Worm (Caenorhabditis elegans): ENCODE measurements around the gene F46B3.7.

F46B3.7 gene

DNA sequence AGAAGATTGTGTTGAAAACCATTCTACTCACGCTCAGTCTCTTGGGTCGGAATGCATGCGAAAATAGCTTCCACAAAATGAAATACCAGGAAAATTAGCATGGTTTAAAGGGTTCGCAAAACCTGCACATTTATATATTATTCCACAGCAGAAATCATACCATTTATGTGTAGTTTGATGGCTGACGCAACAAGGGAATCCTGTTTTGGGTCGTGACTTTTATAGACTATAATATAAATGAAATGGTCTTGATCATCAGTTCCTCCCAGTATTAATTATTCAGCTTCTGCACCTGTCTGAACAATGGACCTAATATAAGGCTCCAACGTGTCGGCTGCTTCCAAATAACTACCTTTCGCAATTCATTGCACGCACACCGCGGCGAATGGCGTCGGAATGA, 4.5 kb upstream of the F46B3.7 start, which contains the start of gene F46B3.8:
F46B3.8 (minus strand) TSS at position 101 of the 400 bp plus-strand sequence.
- TF ChIP-seq sox-4 (tag; optimal IDR thresholded peaks at IDR 0.05) (no peak), nhr-237 (tag; optimal IDR thresholded peaks at IDR 0.05) (no peak), blmp-1 (tag; optimal IDR thresholded peaks at IDR 0.05) (no peak), egl-13 (tag; optimal IDR thresholded peaks at IDR 0.05) (no peak), snu-23 (GFP tag; optimal IDR thresholded peaks at IDR 0.05) (no peak), nhr-20 (tag; optimal IDR thresholded peaks at IDR 0.05) (no peak), lsy-2 (tag; optimal IDR thresholded peaks at IDR 0.05) (no peak), mdl-1 (tag; optimal IDR thresholded peaks at IDR 0.05) (no peak), hpl-2 (GFP tag; optimal IDR thresholded peaks at IDR 0.05) (no peak), C04F5.9 (tag; optimal IDR thresholded peaks at IDR 0.05) (no peak), ceh-63 (GFP tag; optimal IDR thresholded peaks at IDR 0.05) (no peak), unc-130 (tag; optimal IDR thresholded peaks at IDR 0.05) (no peak), tlp-1 (tag; optimal IDR thresholded peaks at IDR 0.05) (no peak), aly-2 (tag; optimal IDR thresholded peaks at IDR 0.05) (no peak), mab-9 (GFP tag; IDR thresholded peaks at IDR 0.05) (no peak), ceh-88 (GFP tag; IDR thresholded peaks at IDR 0.05) (no peak), ets-5 (GFP tag; IDR thresholded peaks at IDR 0.05) (no peak), xbp-1 (tag; optimal IDR thresholded peaks at IDR 0.05) (no peak), unc-62 (GFP tag; optimal IDR thresholded peaks at IDR 0.05) (no peak)

DNA sequence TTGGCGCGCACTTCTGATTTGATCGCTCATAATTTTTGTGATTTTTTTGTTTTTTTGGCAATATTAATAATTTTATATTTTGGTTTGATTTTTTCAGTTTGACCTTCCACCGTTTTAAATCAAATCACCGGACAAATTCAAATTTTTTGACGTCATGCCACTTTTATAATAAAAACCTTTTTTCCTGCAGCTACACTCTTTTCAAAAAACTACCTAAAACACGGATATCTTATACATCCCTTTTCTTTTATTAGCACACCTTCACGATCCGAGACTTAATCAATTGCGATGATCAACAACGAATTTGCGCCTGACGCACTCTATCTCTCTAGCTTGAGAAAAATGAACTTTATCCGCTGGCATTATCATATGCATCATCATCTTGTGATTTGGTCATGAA, 9.0 kb downstream of the F46B3.7 start, which contains the start of gene grd-2:
grd-2 (plus strand) TSS at position 301 of the 400 bp plus-strand sequence.
- TF ChIP-seq isw-1 (GFP tag; IDR thresholded peaks at IDR 0.05) (no peak), snpc-4 (tag; optimal IDR thresholded peaks at IDR 0.05) (no peak), blmp-1 (tag; optimal IDR thresholded peaks at IDR 0.05) (no peak), egl-27 (tag; optimal IDR thresholded peaks at IDR 0.05) (no peak)

DNA sequence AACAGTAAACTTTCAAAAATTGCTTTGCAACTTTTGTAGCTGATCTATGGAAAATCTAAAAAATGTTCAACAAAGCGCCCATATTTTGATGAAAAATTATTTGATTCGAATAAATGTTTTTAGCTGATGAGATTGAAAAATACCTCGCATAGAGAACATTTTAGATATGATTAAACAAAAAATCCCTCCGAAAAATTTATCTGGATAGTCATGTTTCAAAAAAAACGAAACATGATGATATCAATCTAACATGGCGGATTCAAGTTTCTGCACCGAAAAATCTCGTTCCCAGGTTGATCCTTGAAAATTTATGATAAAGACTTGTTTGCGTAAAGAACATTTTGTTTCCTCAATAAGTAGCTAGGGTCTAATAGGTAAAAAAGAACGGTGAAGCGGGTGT, 9.8 kb downstream of the F46B3.7 start, which contains the start of gene ttr-12:
ttr-12 (minus strand) TSS at position 101 of the 400 bp plus-strand sequence.
- no peak for TF ChIP-seq egl-13 (tag; optimal IDR thresholded peaks at IDR 0.05)
- no peak for TF ChIP-seq nhr-77 (tag; optimal IDR thresholded peaks at IDR 0.05)
- no peak for TF ChIP-seq alr-1 (tag; optimal IDR thresholded peaks at IDR 0.05; ENCODE audit: borderline replicate concordance)
- no peak for TF ChIP-seq hlh-17 (GFP tag; optimal IDR thresholded peaks at IDR 0.05; ENCODE audit: borderline replicate concordance)
- no peak for TF ChIP-seq rnt-1 (tag; optimal IDR thresholded peaks at IDR 0.05)
- TF ChIP-seq unc-30 (tag; optimal IDR thresholded peaks at IDR 0.05): no peak
- no peak for TF ChIP-seq skn-1 (tag; optimal IDR thresholded peaks at IDR 0.05)
- no peak for TF ChIP-seq zag-1 (tag; optimal IDR thresholded peaks at IDR 0.05)
- TF ChIP-seq dpl-1 (GFP tag; optimal IDR thresholded peaks at IDR 0.05): no peak
- no peak for TF ChIP-seq mep-1 (tag; optimal IDR thresholded peaks at IDR 0.05)
- TF ChIP-seq lin-15B (tag; optimal IDR thresholded peaks at IDR 0.05): no peak

DNA sequence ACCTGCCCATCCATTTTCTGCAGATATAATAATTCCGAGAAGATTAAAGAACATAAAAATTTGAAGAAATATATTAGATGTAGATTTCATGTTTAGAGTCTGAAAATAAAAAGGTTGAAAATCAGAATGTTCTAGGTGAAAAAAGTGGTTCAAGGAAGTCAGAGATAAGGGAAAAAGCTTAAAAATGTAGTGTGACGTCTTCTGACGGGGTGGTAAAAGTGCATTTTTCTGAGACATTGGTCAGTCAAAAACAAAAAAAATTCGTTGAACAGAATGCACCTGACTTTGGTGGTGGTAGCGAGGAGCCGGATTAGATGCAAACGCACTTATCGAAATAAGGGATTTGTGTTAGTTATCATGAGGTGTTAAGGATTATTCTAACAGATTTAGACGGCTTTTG, 11.9 kb downstream of the F46B3.7 start, which contains the start of gene F46B3.23:
F46B3.23 (minus strand) TSS at position 101 of the 400 bp plus-strand sequence.
- TF ChIP-seq dsc-1 (tag; optimal IDR thresholded peaks at IDR 0.05): peak; percentile 65
- no peak for TF ChIP-seq C34B4.2 (tag; optimal IDR thresholded peaks at IDR 0.05)

DNA sequence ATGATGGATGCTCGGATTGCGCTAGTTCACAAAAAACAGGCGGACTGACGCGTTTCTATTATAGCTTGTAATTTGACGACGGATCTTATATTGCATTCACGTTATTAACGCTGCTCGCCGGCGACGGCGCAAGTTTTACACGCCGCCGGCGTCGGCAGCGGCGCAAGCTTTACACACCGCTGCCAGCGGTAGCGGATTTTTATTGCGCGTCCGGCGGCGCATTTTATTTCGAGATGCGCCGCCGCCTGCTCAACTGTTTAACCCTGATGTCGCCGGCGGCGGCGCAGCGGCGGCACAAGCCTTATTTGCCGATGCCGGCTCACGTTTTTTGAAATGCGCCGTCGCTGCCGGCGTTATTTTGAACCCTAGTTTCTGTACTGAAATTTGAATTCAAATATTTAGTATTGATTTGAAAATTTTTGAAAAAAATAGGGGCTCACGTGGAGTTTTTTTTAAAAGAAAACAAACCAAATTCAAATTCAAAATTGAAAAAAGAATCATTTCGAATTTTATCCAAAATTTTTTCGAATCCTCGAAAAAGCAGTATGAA, 13.9 kb downstream of the F46B3.7 start, which contains the start of gene ttr-57:
ttr-57 (plus strand) TSS at position 500 of the 550 bp plus-strand sequence.
- TF ChIP-seq rnt-1 (tag; optimal IDR thresholded peaks at IDR 0.05): no peak
- no peak for TF ChIP-seq ztf-4 (tag; optimal IDR thresholded peaks at IDR 0.05)
- no peak for TF ChIP-seq nhr-71 (tag; optimal IDR thresholded peaks at IDR 0.05)
- TF ChIP-seq elt-3 (tag; optimal IDR thresholded peaks at IDR 0.05): no peak

All from whole organism, L1 larva.